Fruit fly (Drosophila melanogaster) whole organism, embryonic: Measurements from ENCODE around the gene stumps.
A peak's percentile ranks its signal among the peaks of the same experiment; 100 is the strongest.

Source experiments
- Asciz ChIP-seq: fragments of 200-800 bp; sonication (Bioruptor generic); optimal IDR thresholded peaks from 2 replicates; lab custom pipeline; 2017; ENCODE audit warnings: missing biosample characterization, mild to moderate bottlenecking, missing genetic modification characterization, missing genetic modification reagents
- B-H1 ChIP-seq: fragments of 200-800 bp; sonication (Bioruptor generic); IDR thresholded peaks from 3 replicates; pipeline ENCODE4 v1.3.6; 2022; ENCODE audit warnings: missing biosample characterization, missing genetic modification characterization
- CG10267 ChIP-seq: fragments of 200-800 bp; sonication (Bioruptor generic); optimal IDR thresholded peaks from 2 replicates; lab custom pipeline; 2018; ENCODE audit warnings: missing biosample characterization, mild to moderate bottlenecking, missing genetic modification characterization, moderate library complexity
- CG10543 ChIP-seq: fragments of 200-800 bp; sonication (Bioruptor generic); optimal IDR thresholded peaks from 3 replicates; lab custom pipeline; 2017; ENCODE audit warnings: missing biosample characterization, mild to moderate bottlenecking, missing genetic modification characterization, moderate library complexity
- CG1233 ChIP-seq: fragments of 200-800 bp; sonication (Bioruptor generic); optimal IDR thresholded peaks from 4 replicates; lab custom pipeline; 2018; ENCODE audit warnings: missing biosample characterization, mild to moderate bottlenecking, missing genetic modification characterization
- CG12659 ChIP-seq: fragments of 200-800 bp; sonication (Bioruptor generic); optimal IDR thresholded peaks from 3 replicates; lab custom pipeline; 2017; ENCODE audit warnings: mild to moderate bottlenecking, missing biosample characterization, missing genetic modification reagents, missing genetic modification characterization
- CG18476 ChIP-seq: fragments of 200-800 bp; sonication (Bioruptor generic); optimal IDR thresholded peaks from 2 replicates; lab custom pipeline; 2016; ENCODE audit warnings: missing biosample characterization, mild to moderate bottlenecking, missing genetic modification characterization
- CG18619 ChIP-seq: fragments of 200-800 bp; sonication (Bioruptor generic); optimal IDR thresholded peaks from 3 replicates; lab custom pipeline; 2017; ENCODE audit warnings: missing biosample characterization, mild to moderate bottlenecking, missing genetic modification characterization
- CG2875 ChIP-seq: fragments of 200-800 bp; sonication (Bioruptor generic); optimal IDR thresholded peaks from 2 replicates; lab custom pipeline; 2017; ENCODE audit warnings: missing biosample characterization, mild to moderate bottlenecking, missing genetic modification characterization, missing genetic modification reagents
- CG32532 ChIP-seq: fragments of 200-800 bp; sonication (Bioruptor generic); IDR thresholded peaks from 2 replicates; pipeline ENCODE4 v1.3.6; 2022; ENCODE audit warnings: missing biosample characterization, missing genetic modification characterization
- CG3726 ChIP-seq: fragments of 200-800 bp; sonication (Bioruptor generic); IDR thresholded peaks from 3 replicates; pipeline ENCODE4, ENCODE4 v1.3.6; 2022; ENCODE audit warnings: missing biosample characterization, missing genetic modification characterization
- CG3847 ChIP-seq: fragments of 200-800 bp; sonication (Bioruptor generic); IDR thresholded peaks from 2 replicates; pipeline ENCODE4 v1.3.6; 2022; ENCODE audit warnings: missing biosample characterization, missing genetic modification characterization
- CG4360 ChIP-seq: fragments of 200-800 bp; sonication (Bioruptor generic); IDR thresholded peaks from 2 replicates; pipeline ENCODE4 v1.3.6; 2022; ENCODE audit warnings: missing biosample characterization, missing genetic modification characterization
- CG43689 ChIP-seq: fragments of 200-800 bp; sonication (Bioruptor generic); IDR thresholded peaks from 2 replicates; pipeline ENCODE4 v1.3.6; 2022; ENCODE audit warnings: missing biosample characterization, missing genetic modification characterization
- CG4424 ChIP-seq: fragments of 200-800 bp; sonication (Bioruptor generic); optimal IDR thresholded peaks from 3 replicates; lab custom pipeline; 2016; ENCODE audit warnings: missing biosample characterization, missing genetic modification characterization
- CG5180 ChIP-seq: fragments of 200-800 bp; sonication (Bioruptor generic); optimal IDR thresholded peaks from 3 replicates; lab custom pipeline; 2017; ENCODE audit warnings: missing biosample characterization, missing genetic modification characterization, mild to moderate bottlenecking, moderate library complexity, missing genetic modification reagents
- CG5953 ChIP-seq: fragments of 200-800 bp; sonication (Bioruptor generic); IDR thresholded peaks from 2 replicates; pipeline ENCODE4 v1.3.6; 2022; ENCODE audit warnings: missing biosample characterization, missing genetic modification characterization
- Camta ChIP-seq: fragments of 200-800 bp; sonication (Bioruptor generic); optimal IDR thresholded peaks from 2 replicates; lab custom pipeline; 2016; ENCODE audit warnings: missing biosample characterization, missing genetic modification characterization
- Drgx ChIP-seq: fragments of 200-800 bp; sonication (Bioruptor generic); IDR thresholded peaks from 2 replicates; pipeline ENCODE4 v1.3.6; 2022; ENCODE audit warnings: missing biosample characterization, missing genetic modification characterization
- Eip74EF ChIP-seq, 2 experiments: fragments of 200-800 bp in 1 of 2; fragments of >200 bp in 1 of 2; sonication (Bioruptor generic) in 1 of 2; optimal IDR thresholded peaks; 2 replicates each; lab custom pipeline; 2017 to 2019; ENCODE audit warnings: missing biosample characterization in 2 of 2, missing genetic modification characterization in 2 of 2, mild to moderate bottlenecking in 1 of 2, moderate library complexity in 1 of 2
- HLHmδ ChIP-seq: fragments of 200-800 bp; sonication (Bioruptor generic); optimal IDR thresholded peaks from 2 replicates; lab custom pipeline; 2018; ENCODE audit warnings: missing biosample characterization, mild to moderate bottlenecking, missing genetic modification characterization, moderate library complexity
- Hr51 ChIP-seq, 2 experiments: fragments of 200-800 bp; sonication (Bioruptor generic); optimal IDR thresholded peaks; 2 replicates in 1 of 2; 3 replicates in 1 of 2; lab custom pipeline; 2016 to 2018; ENCODE audit warnings: missing biosample characterization in 2 of 2, missing genetic modification characterization in 2 of 2, mild to moderate bottlenecking in 1 of 2, moderate library complexity in 1 of 2
- Max ChIP-seq: fragments of 200-800 bp; sonication (Bioruptor generic); optimal IDR thresholded peaks from 2 replicates; lab custom pipeline; 2016; ENCODE audit warnings: missing biosample characterization, mild to moderate bottlenecking, missing genetic modification characterization
- Meics ChIP-seq: fragments of 200-800 bp; sonication (Bioruptor generic); optimal IDR thresholded peaks from 2 replicates; lab custom pipeline; 2017; ENCODE audit warnings: missing biosample characterization, mild to moderate bottlenecking, missing genetic modification characterization
- Mrtf ChIP-seq: fragments of 200-800 bp; sonication (Bioruptor generic); IDR thresholded peaks from 3 replicates; pipeline ENCODE4 v1.3.6; 2022; ENCODE audit warnings: missing biosample characterization, missing genetic modification characterization
- Myb ChIP-seq: fragments of 200-800 bp; sonication (Bioruptor generic); optimal IDR thresholded peaks from 2 replicates; lab custom pipeline; 2016; ENCODE audit warnings: missing biosample characterization, missing genetic modification characterization
- Rfx ChIP-seq: fragments of 200-800 bp; sonication (Bioruptor generic); IDR thresholded peaks from 2 replicates; pipeline ENCODE4 v1.3.6; 2022; ENCODE audit warnings: missing biosample characterization, missing genetic modification characterization
- Rx ChIP-seq: fragments of 200-800 bp; sonication (Bioruptor generic); IDR thresholded peaks from 2 replicates; pipeline ENCODE4 v1.3.6; 2022; ENCODE audit warnings: missing biosample characterization, missing genetic modification characterization
- Usf ChIP-seq: fragments of 200-800 bp; sonication (Bioruptor generic); optimal IDR thresholded peaks from 2 replicates; lab custom pipeline; 2017; ENCODE audit warnings: missing genotype, missing biosample characterization, missing genetic modification characterization
- Vsx1 ChIP-seq: fragments of 200-800 bp; sonication (Bioruptor generic); optimal IDR thresholded peaks from 2 replicates; lab custom pipeline; 2017; ENCODE audit warnings: missing biosample characterization, mild to moderate bottlenecking, missing genetic modification characterization, missing genetic modification reagents
- Xrp1 ChIP-seq: fragments of 200-800 bp; sonication (Bioruptor generic); IDR thresholded peaks from 2 replicates; pipeline ENCODE4 v1.3.6; 2022; ENCODE audit warnings: missing biosample characterization, missing genetic modification characterization
- ab ChIP-seq: fragments of 200-800 bp; sonication (Bioruptor generic); optimal IDR thresholded peaks from 2 replicates; lab custom pipeline; 2016; ENCODE audit warnings: missing biosample characterization, missing genetic modification characterization
- crp ChIP-seq, 2 experiments: fragments of 200-800 bp; sonication (Bioruptor generic); optimal IDR thresholded peaks; 2 replicates in 1 of 2; 3 replicates in 1 of 2; lab custom pipeline; 2017; ENCODE audit warnings: missing biosample characterization in 2 of 2, missing genetic modification characterization in 2 of 2, mild to moderate bottlenecking in 1 of 2, moderate library complexity in 1 of 2
- da ChIP-seq: fragments of 200-800 bp; sonication (Bioruptor generic); optimal IDR thresholded peaks from 2 replicates; lab custom pipeline; 2016; ENCODE audit warnings: missing biosample characterization, missing genetic modification characterization
- dimm ChIP-seq: fragments of 200-800 bp; sonication (Bioruptor generic); IDR thresholded peaks from 2 replicates; pipeline ENCODE4 v1.3.6; 2022; ENCODE audit warnings: missing biosample characterization, missing genetic modification characterization
- fd64A ChIP-seq: fragments of 200-800 bp; sonication (Bioruptor generic); optimal IDR thresholded peaks from 3 replicates; lab custom pipeline; 2018; ENCODE audit warnings: missing biosample characterization, mild to moderate bottlenecking, missing genetic modification characterization
- ftz-f1 ChIP-seq: fragments of 200-800 bp; sonication (Bioruptor generic); optimal IDR thresholded peaks from 2 replicates; lab custom pipeline; 2016; ENCODE audit warnings: missing biosample characterization, missing genetic modification characterization
- grau ChIP-seq: fragments of 200-800 bp; optimal IDR thresholded peaks from 3 replicates; lab custom pipeline; 2019; ENCODE audit warnings: missing biosample characterization, mild to moderate bottlenecking, missing genetic modification characterization, moderate library complexity
- gsb-n ChIP-seq: fragments of 200-800 bp; sonication (Bioruptor generic); optimal IDR thresholded peaks from 3 replicates; lab custom pipeline; 2018; ENCODE audit warnings: missing biosample characterization, mild to moderate bottlenecking, missing genetic modification characterization
- gt ChIP-seq: fragments of 200-800 bp; sonication (Bioruptor generic); IDR thresholded peaks from 2 replicates; pipeline ENCODE4 v1.3.6; 2022; ENCODE audit warnings: missing biosample characterization, missing genetic modification characterization
- h ChIP-seq: fragments of >200 bp; optimal IDR thresholded peaks from 2 replicates; lab custom pipeline; 2017
- luna ChIP-seq: fragments of 200-800 bp; sonication (Bioruptor generic); optimal IDR thresholded peaks from 2 replicates; lab custom pipeline; 2016; ENCODE audit warnings: missing biosample characterization, missing genetic modification characterization
- maf-S ChIP-seq: fragments of 200-800 bp; sonication (Bioruptor generic); optimal IDR thresholded peaks from 2 replicates; lab custom pipeline; 2016; ENCODE audit warnings: missing biosample characterization, missing genetic modification characterization
- pho ChIP-seq: fragments of 200-800 bp; sonication (Bioruptor generic); optimal IDR thresholded peaks from 2 replicates; lab custom pipeline; 2016; ENCODE audit warnings: missing biosample characterization, missing genetic modification characterization
- sna ChIP-seq: fragments of 200-800 bp; sonication (Bioruptor generic); IDR thresholded peaks from 2 replicates; pipeline ENCODE4 v1.3.6; 2022; ENCODE audit warnings: missing biosample characterization, missing genetic modification characterization; ENCODE audit not compliant: partially characterized antibody
- tin ChIP-seq: fragments of 200-800 bp; sonication (Bioruptor generic); optimal IDR thresholded peaks from 3 replicates; lab custom pipeline; 2016; ENCODE audit warnings: missing biosample characterization, missing genetic modification characterization
- usp ChIP-seq: fragments of >200 bp; optimal IDR thresholded peaks from 2 replicates; lab custom pipeline; 2017; ENCODE audit warnings: missing biosample characterization, missing genetic modification characterization
- wek ChIP-seq: fragments of 200-800 bp; sonication (Bioruptor generic); optimal IDR thresholded peaks from 3 replicates; lab custom pipeline; 2018; ENCODE audit warnings: missing biosample characterization, mild to moderate bottlenecking, missing genetic modification characterization, moderate library complexity
- zen ChIP-seq: fragments of 200-800 bp; sonication (Bioruptor generic); optimal IDR thresholded peaks from 3 replicates; lab custom pipeline; 2018; ENCODE audit warnings: missing biosample characterization, mild to moderate bottlenecking, missing genetic modification characterization, moderate library complexity

Gene stumps

DNA sequence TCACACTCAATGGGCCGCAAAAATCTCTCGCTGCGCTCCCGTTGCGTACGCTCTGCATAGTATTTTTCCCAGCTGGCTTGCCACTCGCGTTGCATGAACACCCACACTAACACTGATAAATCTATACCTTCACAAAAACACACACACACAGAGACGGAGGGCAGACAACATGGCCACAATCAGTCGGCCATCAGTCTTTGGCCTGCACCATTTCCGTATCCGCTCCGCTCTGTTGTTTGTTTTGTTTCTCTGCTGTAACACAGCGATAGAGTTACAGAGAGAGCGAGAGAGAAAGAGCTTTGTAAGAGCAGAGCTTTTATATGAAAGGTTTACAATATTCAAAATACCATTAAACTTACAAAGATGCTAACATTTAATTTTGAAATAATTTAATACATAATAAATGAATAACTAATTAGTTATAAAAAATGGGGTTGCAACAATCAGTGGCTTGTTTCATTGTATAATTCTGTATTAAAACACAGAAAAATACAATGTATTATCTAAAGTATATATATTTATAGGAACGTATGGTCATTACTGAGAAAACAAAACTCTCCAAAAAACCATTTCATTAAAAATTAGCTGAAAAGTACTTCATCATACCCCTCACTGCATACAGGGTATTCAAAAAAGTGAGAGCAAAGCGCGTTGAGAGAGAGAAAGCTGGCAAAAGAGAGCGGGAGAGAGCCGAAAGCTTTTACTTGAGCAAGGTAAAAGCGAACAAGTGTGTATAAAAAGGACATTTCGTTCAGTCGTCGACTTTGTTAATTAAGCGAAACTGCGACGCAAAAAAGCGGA, 32.1 kb downstream of the stumps start, which contains the start of gene CG14853 (continued):
- TF ChIP-seq CG1233 (peak; percentile 72), CG43689 (peak; percentile 58), CG18476 (GFP tag; lab: Kevin White, UChicago) (no peak), CG3726 (GFP tag; lab: Robert Waterston, UW) (no peak), Usf (GFP tag; lab: Kevin White, UChicago) (peak; percentile 13), dimm (peak; percentile 17; the same call in 1 of the 2 replicates), Rfx (GFP tag; lab: Robert Waterston, UW) (peak; percentile 4; the same call in 1 of the 2 replicates), ftz-f1 (no peak), grau (tag; lab: Kevin White, UChicago) (peak; percentile 92), CG2875 (GFP tag; lab: Kevin White, UChicago) (peak; percentile 57), Xrp1 (GFP tag; lab: Robert Waterston, UW) (peak; percentile 84), usp (no peak), CG18619 (GFP tag; lab: Kevin White, UChicago) (peak; percentile 73), Hr51 (GFP tag; optimal IDR thresholded peaks at IDR 0.05; lab: Kevin White, UChicago) (peak in 1 of 2 experiments; percentile 96), B-H1 (peak; percentile 71), sna (GFP tag; lab: Robert Waterston, UW) (no peak), wek (GFP tag; lab: Kevin White, UChicago) (peak; percentile 82), maf-S (no peak), luna (no peak), CG3847 (GFP tag; lab: Robert Waterston, UW) (peak; percentile 69), Meics (peak; percentile 77), Vsx1 (GFP tag; lab: Kevin White, UChicago) (peak; percentile 55), CG32532 (GFP tag; lab: Robert Waterston, UW) (peak; percentile 76), gt (GFP tag; lab: Robert Waterston, UW) (0 out of 2 replicates have a peak, but pooled peaks have one; percentile 37), h (lab: Kevin White, UChicago) (no peak), Max (GFP tag; lab: Kevin White, UChicago) (peak; percentile 1), Camta (no peak), tin (peak; percentile 32), HLHmδ (GFP tag; lab: Kevin White, UChicago) (peak; percentile 81), CG12659 (GFP tag; lab: Kevin White, UChicago) (peak; percentile 93), crp (GFP tag; optimal IDR thresholded peaks at IDR 0.05; lab: Kevin White, UChicago) (peak in 1 of 2 experiments; percentile 22), Eip74EF (GFP tag; optimal IDR thresholded peaks at IDR 0.05; lab: Kevin White, UChicago) (peak in 1 of 2 experiments; percentile 80), CG10267 (tag; lab: Kevin White, UChicago) (peak; percentile 68), pho (GFP tag; lab: Kevin White, UChicago) (peak; percentile 6), CG5953 (GFP tag; lab: Robert Waterston, UW) (peak; percentile 80), CG4360 (no peak), ab (GFP tag; lab: Kevin White, UChicago) (no peak), Myb (GFP tag; lab: Kevin White, UChicago) (no peak), da (GFP tag; lab: Kevin White, UChicago) (no peak), Asciz (GFP tag; lab: Kevin White, UChicago) (peak; percentile 62), zen (no peak), CG4424 (GFP tag; lab: Kevin White, UChicago) (peak; percentile 60), CG10543 (GFP tag; lab: Kevin White, UChicago) (peak; percentile 40), fd64A (peak; percentile 85), gsb-n (tag; lab: Kevin White, UChicago) (peak; percentile 29), Rx (peak; percentile 61), Mrtf (peak; percentile 75), CG5180 (GFP tag; lab: Kevin White, UChicago) (peak; percentile 58), Drgx (GFP tag; lab: Robert Waterston, UW) (no peak; the same call in 1 of the 2 replicates)
